Worm (Caenorhabditis elegans): ENCODE measurements around the gene let-60.

let-60 gene

DNA sequence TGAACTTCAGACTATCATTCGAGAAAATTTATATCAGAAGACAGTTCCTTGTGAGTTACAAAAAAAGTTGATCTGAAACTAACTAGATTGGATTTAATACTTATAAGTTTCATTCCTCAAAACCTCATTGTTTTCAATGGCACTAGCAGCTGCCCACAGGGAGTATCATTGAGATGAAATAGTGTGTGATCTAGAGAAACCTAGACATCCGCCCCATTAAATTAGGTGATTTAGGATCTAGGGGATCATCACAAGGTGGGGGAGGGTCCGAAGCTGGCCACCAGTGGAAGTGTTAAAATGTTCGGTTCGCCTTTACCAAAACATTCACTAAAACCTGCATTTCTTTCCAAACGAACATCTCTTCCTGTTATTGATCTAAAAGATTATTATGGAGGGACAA lies 25.5 kb upstream of the let-60 start:
- TF ChIP-seq rnt-1 (tag; optimal IDR thresholded peaks at IDR 0.05), result peak; percentile 55
- TF ChIP-seq nhr-71 (tag; optimal IDR thresholded peaks at IDR 0.05), result peak; percentile 5
- TF ChIP-seq lin-14 (GFP tag; optimal IDR thresholded peaks at IDR 0.05), result peak; percentile 11
- no peak for TF ChIP-seq blmp-1 (tag; optimal IDR thresholded peaks at IDR 0.05)

DNA sequence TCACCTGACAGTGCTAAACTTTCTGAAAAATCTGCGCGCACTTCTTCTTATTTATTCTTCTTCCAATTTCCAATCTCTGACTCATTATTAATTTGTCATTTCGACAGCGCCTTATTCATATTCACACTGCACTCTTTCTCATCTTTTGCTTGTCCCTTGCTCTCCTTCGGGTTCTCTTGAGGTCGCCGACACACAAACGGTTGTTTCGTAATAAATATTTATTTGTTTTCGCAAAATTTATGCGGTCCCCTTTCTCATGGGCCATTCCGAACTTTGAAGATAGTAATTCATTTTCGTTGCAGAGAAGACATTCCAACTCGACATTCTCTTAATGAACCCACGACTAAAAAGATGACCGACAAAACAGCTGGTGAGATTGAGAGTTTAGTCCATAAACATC lies 23.9 kb upstream of the let-60 start, which contains the start of gene magi-1:
magi-1 (plus strand) TSS at position 301 of the 400 bp plus-strand sequence.
- no peak for TF ChIP-seq lir-3 (tag; optimal IDR thresholded peaks at IDR 0.05; ENCODE audit: poor library complexity)
- no peak for TF ChIP-seq mdl-1 (tag; optimal IDR thresholded peaks at IDR 0.05)
- TF ChIP-seq irx-1 (tag; optimal IDR thresholded peaks at IDR 0.05), result no peak
- TF ChIP-seq hlh-17 (GFP tag; optimal IDR thresholded peaks at IDR 0.05; ENCODE audit: borderline replicate concordance), result no peak
- TF ChIP-seq unc-98 (GFP tag; IDR thresholded peaks at IDR 0.05), result no peak
- no peak for TF ChIP-seq snpc-4 (tag; optimal IDR thresholded peaks at IDR 0.05)
- no peak for TF ChIP-seq dpl-1 (GFP tag; optimal IDR thresholded peaks at IDR 0.05)
- TF ChIP-seq alr-1 (tag; optimal IDR thresholded peaks at IDR 0.05; ENCODE audit: borderline replicate concordance), result no peak
- TF ChIP-seq hpl-2 (GFP tag; optimal IDR thresholded peaks at IDR 0.05), result no peak

DNA sequence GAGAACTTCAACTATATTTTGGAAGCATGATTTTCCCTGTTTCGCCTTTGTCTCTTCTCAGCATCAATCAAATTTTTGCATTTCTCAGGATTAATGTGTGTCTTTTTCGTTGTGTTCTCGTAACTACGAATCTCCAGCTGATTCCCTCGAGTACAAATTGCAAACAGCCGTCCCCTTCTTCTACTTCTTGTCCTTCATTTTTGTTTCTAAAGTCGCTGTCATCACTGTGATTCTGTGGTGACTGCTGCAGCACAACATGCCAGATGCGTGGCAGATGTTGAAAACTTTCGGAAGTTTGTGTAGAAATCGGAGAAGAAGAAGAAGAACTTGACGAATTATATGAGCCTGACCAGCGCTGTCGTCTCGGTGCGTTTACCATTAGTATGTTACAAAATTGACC lies 22.4 kb upstream of the let-60 start:
- TF ChIP-seq dsc-1 (tag; optimal IDR thresholded peaks at IDR 0.05) (peak; percentile 60), ets-5 (GFP tag; IDR thresholded peaks at IDR 0.05) (no peak)

DNA sequence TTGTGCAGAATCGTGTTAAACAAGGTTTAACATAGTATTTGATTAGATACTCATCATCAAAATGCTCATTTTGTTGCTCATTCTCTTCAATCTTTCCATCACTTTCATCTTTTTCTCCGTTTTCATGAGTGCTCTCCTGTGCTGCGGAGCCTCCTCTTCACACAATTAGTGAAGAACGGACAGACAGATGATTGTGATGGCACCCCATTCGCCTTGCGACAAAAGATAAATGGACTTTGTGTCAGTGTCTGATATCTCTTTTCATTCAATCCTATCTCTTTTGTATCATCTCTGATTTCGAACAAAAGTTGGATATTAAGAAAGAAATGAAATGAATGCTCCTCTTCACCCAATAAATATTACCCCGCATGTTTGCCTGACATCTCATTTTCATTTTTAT lies 19.4 kb upstream of the let-60 start:
- TF ChIP-seq nhr-84 (tag; optimal IDR thresholded peaks at IDR 0.05) (no peak), sup-37 (GFP tag; optimal IDR thresholded peaks at IDR 0.05) (no peak), snpc-4 (tag; optimal IDR thresholded peaks at IDR 0.05) (no peak), pax-3 (tag; optimal IDR thresholded peaks at IDR 0.05) (no peak), lin-14 (GFP tag; optimal IDR thresholded peaks at IDR 0.05) (peak; percentile 88), elt-3 (tag; optimal IDR thresholded peaks at IDR 0.05) (no peak), C34B4.2 (tag; optimal IDR thresholded peaks at IDR 0.05) (no peak), pag-3 (tag; optimal IDR thresholded peaks at IDR 0.05; ENCODE audit: borderline replicate concordance, insufficient read depth) (peak; percentile 82), blmp-1 (tag; optimal IDR thresholded peaks at IDR 0.05) (no peak), rnt-1 (tag; optimal IDR thresholded peaks at IDR 0.05) (peak; percentile 56), lsy-2 (tag; optimal IDR thresholded peaks at IDR 0.05) (peak in 1 of 2 experiments; percentile 42), mef-2 (tag; optimal IDR thresholded peaks at IDR 0.05) (no peak), dsc-1 (tag; optimal IDR thresholded peaks at IDR 0.05) (no peak), unc-98 (GFP tag; IDR thresholded peaks at IDR 0.05) (no peak), isw-1 (GFP tag; IDR thresholded peaks at IDR 0.05) (no peak), lir-3 (tag; optimal IDR thresholded peaks at IDR 0.05; ENCODE audit: poor library complexity) (no peak), mdl-1 (tag; optimal IDR thresholded peaks at IDR 0.05) (no peak)

DNA sequence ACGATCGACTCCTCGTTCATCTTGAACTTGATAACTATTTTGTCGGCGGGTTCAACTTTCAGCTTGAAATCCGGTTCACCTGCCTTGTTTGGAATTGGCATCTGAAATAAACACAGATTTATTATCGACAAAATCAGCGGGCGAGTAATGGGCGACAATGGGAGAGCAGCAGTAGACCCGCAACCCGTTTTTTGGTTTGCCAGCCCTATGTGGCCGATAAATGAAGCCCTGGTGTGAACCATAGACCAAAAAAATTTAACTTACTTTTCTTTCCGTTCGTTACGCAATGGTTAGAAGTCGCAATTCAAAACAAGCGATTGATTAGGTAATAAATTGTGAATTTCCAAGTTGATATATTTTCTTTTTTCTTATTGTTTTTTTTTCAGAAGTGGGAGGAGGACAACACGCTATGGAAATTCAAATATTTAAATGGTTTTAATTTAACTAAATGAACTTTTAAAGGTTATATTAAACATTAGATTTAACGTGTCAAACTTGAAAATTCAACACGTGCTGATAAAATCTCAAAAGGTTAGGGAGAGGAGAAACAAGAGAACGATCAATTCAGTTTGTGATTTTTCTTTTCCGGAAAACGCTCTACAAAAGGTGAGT lies 12.9 kb upstream of the let-60 start, which contains the start of the genes T22B3.3 and alg-3:
T22B3.3 (minus strand) TSS at position 101 of the 612 bp plus-strand sequence.
alg-3 (plus strand) TSS at position 562 of the 612 bp plus-strand sequence.
- no peak for TF ChIP-seq ceh-8 (GFP tag; optimal IDR thresholded peaks at IDR 0.05)
- TF ChIP-seq egl-27 (tag; optimal IDR thresholded peaks at IDR 0.05), result no peak
- TF ChIP-seq ceh-88 (GFP tag; IDR thresholded peaks at IDR 0.05), result no peak
- no peak for TF ChIP-seq hlh-4 (tag; optimal IDR thresholded peaks at IDR 0.05)
- TF ChIP-seq ztf-4 (tag; optimal IDR thresholded peaks at IDR 0.05), result no peak
- TF ChIP-seq ama-1 (optimal IDR thresholded peaks at IDR 0.05), result no peak
- TF ChIP-seq lin-35 (GFP tag; optimal IDR thresholded peaks at IDR 0.05), result no peak
- TF ChIP-seq lin-15B (tag; optimal IDR thresholded peaks at IDR 0.05), result no peak
- TF ChIP-seq snu-23 (GFP tag; optimal IDR thresholded peaks at IDR 0.05), result no peak
- TF ChIP-seq C16A3.4 (tag; optimal IDR thresholded peaks at IDR 0.05), result no peak
- no peak for TF ChIP-seq ces-1 (GFP tag; optimal IDR thresholded peaks at IDR 0.05)
- TF ChIP-seq tlp-1 (tag; optimal IDR thresholded peaks at IDR 0.05), result no peak
- no peak for TF ChIP-seq alr-1 (tag; optimal IDR thresholded peaks at IDR 0.05; ENCODE audit: borderline replicate concordance)
- no peak for TF ChIP-seq lir-3 (tag; optimal IDR thresholded peaks at IDR 0.05; ENCODE audit: poor library complexity)
- TF ChIP-seq pax-3 (tag; optimal IDR thresholded peaks at IDR 0.05), result no peak
- TF ChIP-seq sup-37 (GFP tag; optimal IDR thresholded peaks at IDR 0.05), result no peak
